Fruit fly (Drosophila melanogaster): Measurements from ENCODE around the gene CalpC.
A peak's percentile ranks its signal among the peaks of the same experiment; 100 is the strongest.

Gene CalpC

DNA sequence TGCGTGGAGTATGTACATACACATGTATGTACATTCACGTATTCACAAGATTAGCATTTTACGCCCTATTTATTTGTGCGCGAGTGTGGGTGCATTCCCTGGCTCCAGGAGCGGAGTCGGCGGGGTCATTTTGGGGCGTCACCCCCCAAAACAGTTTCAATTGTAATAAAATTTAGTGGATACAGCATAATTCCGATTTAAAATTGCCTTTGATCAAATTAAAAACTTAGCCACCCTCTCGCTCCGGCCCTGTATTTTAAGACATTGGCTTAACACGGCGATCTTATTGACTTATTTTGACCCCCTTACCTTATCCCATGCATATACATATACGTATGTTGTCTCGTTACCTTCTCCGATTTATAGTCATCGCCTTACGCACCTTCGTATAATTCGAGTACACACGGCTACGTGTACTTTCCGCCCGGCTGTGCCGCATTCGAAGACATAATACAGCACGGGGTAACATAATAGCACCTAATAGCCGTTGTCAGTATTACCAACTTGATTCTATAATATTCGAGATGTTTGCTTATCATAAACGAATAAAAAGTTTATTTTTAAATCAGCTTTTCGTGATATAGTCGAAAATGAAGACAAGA is 46.1 kb upstream of the CalpC start (continued):
- TF ChIP-seq CG13296 (GFP tag; optimal IDR thresholded peaks at IDR 0.05), result peak; percentile 61
- no peak for TF ChIP-seq usp (GFP tag; optimal IDR thresholded peaks at IDR 0.05)
- TF ChIP-seq disco-r (GFP tag; optimal IDR thresholded peaks at IDR 0.05), result peak; percentile 66
- TF ChIP-seq maf-S (GFP tag; optimal IDR thresholded peaks at IDR 0.05), result peak; percentile 55
- TF ChIP-seq sna (GFP tag; IDR thresholded peaks at IDR 0.05; ENCODE audit: partially characterized antibody), result no peak
- TF ChIP-seq fd64A (GFP tag; optimal IDR thresholded peaks at IDR 0.05), result peak; percentile 32
- TF ChIP-seq CG4404 (GFP tag; IDR thresholded peaks at IDR 0.05), result peak; percentile 91
- TF ChIP-seq CG3726 (GFP tag; IDR thresholded peaks at IDR 0.05), result peak; percentile 86; the same call in 1 of the 3 replicates
- peak; percentile 75 for TF ChIP-seq ems (GFP tag; optimal IDR thresholded peaks at IDR 0.05)
- no peak for TF ChIP-seq cad (GFP tag; optimal IDR thresholded peaks at IDR 0.05)
- no peak for TF ChIP-seq nerfin-2 (GFP tag; IDR thresholded peaks at IDR 0.05; ENCODE audit: partially characterized antibody)
- TF ChIP-seq pan (optimal IDR thresholded peaks at IDR 0.05), result no peak
- TF ChIP-seq pan (GFP tag; optimal IDR thresholded peaks at IDR 0.05 in 1 of 2, IDR thresholded peaks at IDR 0.05 in 1 of 2), result peak in 1 of 2 experiments; percentile 88
- TF ChIP-seq CG14710 (tag; optimal IDR thresholded peaks at IDR 0.05), result peak; percentile 39
- TF ChIP-seq Eip74EF (GFP tag; optimal IDR thresholded peaks at IDR 0.05), result peak in 1 of 2 experiments; percentile 56
- no peak for TF ChIP-seq aop (GFP tag; IDR thresholded peaks at IDR 0.05)
- peak; percentile 18; the same call in 1 of the 2 replicates for TF ChIP-seq bbx (GFP tag; IDR thresholded peaks at IDR 0.05; ENCODE audit: partially characterized antibody)
- peak; percentile 21 for TF ChIP-seq CG2116 (GFP tag; optimal IDR thresholded peaks at IDR 0.05)
- peak; percentile 92 for TF ChIP-seq CG1233 (GFP tag; optimal IDR thresholded peaks at IDR 0.05)
- TF ChIP-seq Xbp1 (GFP tag; optimal IDR thresholded peaks at IDR 0.05), result peak; percentile 83
- peak; percentile 25 for TF ChIP-seq Nf-YC (tag; optimal IDR thresholded peaks at IDR 0.05)
- TF ChIP-seq Hr3 (GFP tag; optimal IDR thresholded peaks at IDR 0.05), result peak; percentile 85
- peak; percentile 60 for TF ChIP-seq CG10321 (GFP tag; IDR thresholded peaks at IDR 0.05)
- peak; percentile 89 for TF ChIP-seq ind (GFP tag; optimal IDR thresholded peaks at IDR 0.05)
- peak; percentile 67 for TF ChIP-seq toy (GFP tag; IDR thresholded peaks at IDR 0.05)
- peak; percentile 60 for TF ChIP-seq CG8359 (GFP tag; optimal IDR thresholded peaks at IDR 0.05; ENCODE audit: borderline replicate concordance)
- TF ChIP-seq CG14667 (GFP tag; IDR thresholded peaks at IDR 0.05), result peak; percentile 90
- peak; percentile 53 for TF ChIP-seq CG15601 (tag; optimal IDR thresholded peaks at IDR 0.05)
- TF ChIP-seq nom (GFP tag; optimal IDR thresholded peaks at IDR 0.05), result peak; percentile 75
- TF ChIP-seq sens-2 (GFP tag; IDR thresholded peaks at IDR 0.05), result peak; percentile 63; the same call in 1 of the 2 replicates
- TF ChIP-seq Abd-B (GFP tag; optimal IDR thresholded peaks at IDR 0.05), result peak; percentile 81
- TF ChIP-seq seq (GFP tag; IDR thresholded peaks at IDR 0.05), result peak; percentile 87
- peak; percentile 39 for TF ChIP-seq Lhr (GFP tag; optimal IDR thresholded peaks at IDR 0.05)
- TF ChIP-seq Fer2 (tag; optimal IDR thresholded peaks at IDR 0.05), result peak; percentile 29
- TF ChIP-seq CG2875 (GFP tag; optimal IDR thresholded peaks at IDR 0.05), result peak; percentile 51
- TF ChIP-seq Ravus (GFP tag; IDR thresholded peaks at IDR 0.05), result peak; percentile 66
- peak; percentile 70 for TF ChIP-seq CG12071 (GFP tag; optimal IDR thresholded peaks at IDR 0.05)
- TF ChIP-seq eve (GFP tag; optimal IDR thresholded peaks at IDR 0.05), result peak in 1 of 2 experiments; percentile 84
- TF ChIP-seq ato (GFP tag; IDR thresholded peaks at IDR 0.05; ENCODE audit: partially characterized antibody), result no peak
- peak; percentile 88 for TF ChIP-seq CG1024 (GFP tag; IDR thresholded peaks at IDR 0.05)
- TF ChIP-seq CG31365 (tag; optimal IDR thresholded peaks at IDR 0.05), result peak; percentile 10
- peak; percentile 65 for TF ChIP-seq CG18619 (GFP tag; optimal IDR thresholded peaks at IDR 0.05)
- peak in 1 of 3 experiments; percentile 47 for TF ChIP-seq lola (GFP tag; optimal IDR thresholded peaks at IDR 0.05)
- peak; percentile 94 for TF ChIP-seq pum (GFP tag; optimal IDR thresholded peaks at IDR 0.05)
- TF ChIP-seq CG17802 (tag; optimal IDR thresholded peaks at IDR 0.05), result peak; percentile 53
- peak; percentile 50 for TF ChIP-seq salm (tag; optimal IDR thresholded peaks at IDR 0.05)
- TF ChIP-seq Usf (GFP tag; optimal IDR thresholded peaks at IDR 0.05), result peak; percentile 68
- peak; percentile 92 for TF ChIP-seq CG11093 (GFP tag; IDR thresholded peaks at IDR 0.05)
- TF ChIP-seq tna (GFP tag; IDR thresholded peaks at IDR 0.05; ENCODE audit: partially characterized antibody), result no peak
